Worm (Caenorhabditis elegans) whole organism, L3 larva: ENCODE measurements around the gene zipt-2.2.

Experiments
- fkh-10 ChIP-seq: sonication (generic microtip); optimal IDR thresholded peaks from 2 replicates; lab custom pipeline; 2017; ENCODE audit warnings: missing biosample characterization, missing genetic modification reagents, missing genetic modification characterization
- lin-39 ChIP-seq: fragments of 150-350 bp; optimal IDR thresholded peaks from 2 replicates; lab custom pipeline; 2018; ENCODE audit warnings: missing biosample characterization, missing genetic modification reagents, missing genetic modification characterization
- nfya-1 ChIP-seq: sonication (generic microtip); optimal IDR thresholded peaks from 2 replicates; lab custom pipeline; 2017; ENCODE audit warnings: missing genetic modification characterization, mild to moderate bottlenecking, missing compliant biosample characterization, antibody characterized with exemption, moderate library complexity; ENCODE audit not compliant: insufficient read depth
- nhr-67 ChIP-seq: fragments of 150-350 bp; optimal IDR thresholded peaks from 2 replicates; lab custom pipeline; 2014; ENCODE audit warnings: missing biosample characterization, missing genetic modification characterization
- nhr-77 ChIP-seq: fragments of 150-350 bp; optimal IDR thresholded peaks from 2 replicates; lab custom pipeline; 2014; ENCODE audit warnings: missing biosample characterization, missing genetic modification characterization
- zag-1 ChIP-seq: fragments of 150-350 bp; optimal IDR thresholded peaks from 2 replicates; lab custom pipeline; 2014; ENCODE audit warnings: missing biosample characterization, missing genetic modification characterization
- ztf-11 ChIP-seq: fragments of 150-350 bp; optimal IDR thresholded peaks from 2 replicates; lab custom pipeline; 2014; ENCODE audit warnings: missing biosample characterization, missing genetic modification characterization

ce11 chrIV:4215349-4215748 lies 19.8 kb downstream of the zipt-2.2 start:
- TF ChIP-seq fkh-10 (GFP tag; lab: Kevin White, UChicago) (no peak), nhr-77 (tag; lab: Kevin White, UChicago) (no peak), ztf-11 (no peak), lin-39 (tag; lab: Kevin White, UChicago) (peak; percentile 71), nhr-67 (tag; lab: Kevin White, UChicago) (no peak), nfya-1 (tag; lab: Kevin White, UChicago) (peak; percentile 87), zag-1 (tag; lab: Kevin White, UChicago) (no peak)
